Fruit fly (Drosophila melanogaster): ENCODE measurements around the gene Naa40.

The Naa40 gene

DNA sequence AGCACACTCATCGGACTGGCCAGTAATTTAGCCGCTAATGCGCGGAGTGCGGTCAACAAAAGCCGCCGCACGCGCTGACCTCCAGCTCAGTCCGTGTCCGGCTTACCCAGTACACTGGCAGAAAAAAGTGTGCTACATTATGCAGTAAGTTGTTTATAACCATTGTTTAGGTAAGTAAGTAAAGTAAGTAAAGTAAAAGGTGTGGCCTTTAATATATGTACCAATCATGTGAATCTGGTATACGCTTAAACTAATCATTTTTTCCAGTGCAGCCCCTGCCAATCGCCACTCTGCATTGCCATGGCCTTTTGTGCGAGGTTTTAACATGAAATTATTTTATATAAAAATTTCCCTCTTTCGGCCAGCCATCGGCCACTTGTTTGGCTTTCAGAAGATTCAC is 13.3 kb downstream of the Naa40 start (continued):
- TF ChIP-seq CG34422 (GFP tag; IDR thresholded peaks at IDR 0.05) (0 out of 3 replicates have a peak, but pooled peaks have one; percentile 30), Gug (GFP tag; IDR thresholded peaks at IDR 0.05) (no peak), CG4820 (GFP tag; optimal IDR thresholded peaks at IDR 0.05) (no peak), CoRest (tag; optimal IDR thresholded peaks at IDR 0.05) (no peak), Scr (GFP tag; IDR thresholded peaks at IDR 0.05; ENCODE audit: partially characterized antibody) (no peak), shn (GFP tag; optimal IDR thresholded peaks at IDR 0.05) (no peak), jumu (GFP tag; optimal IDR thresholded peaks at IDR 0.05) (no peak), CG13296 (GFP tag; optimal IDR thresholded peaks at IDR 0.05) (no peak), CG42726 (GFP tag; IDR thresholded peaks at IDR 0.05; ENCODE audit: partially characterized antibody) (no peak), schlank (tag; optimal IDR thresholded peaks at IDR 0.05) (no peak), CG18011 (GFP tag; optimal IDR thresholded peaks at IDR 0.05) (no peak), CG9215 (GFP tag; IDR thresholded peaks at IDR 0.05) (no peak), salm (tag; optimal IDR thresholded peaks at IDR 0.05) (no peak), danr (GFP tag; IDR thresholded peaks at IDR 0.05) (no peak), Trl (optimal IDR thresholded peaks at IDR 0.05) (no peak), Trl (GFP tag; optimal IDR thresholded peaks at IDR 0.05) (no peak), CG11247 (GFP tag; IDR thresholded peaks at IDR 0.05) (no peak), Awh (GFP tag; IDR thresholded peaks at IDR 0.05) (no peak), Rx (GFP tag; IDR thresholded peaks at IDR 0.05) (no peak), CG15011 (GFP tag; optimal IDR thresholded peaks at IDR 0.05) (no peak), bigmax (GFP tag; optimal IDR thresholded peaks at IDR 0.05) (no peak), CG30403 (GFP tag; optimal IDR thresholded peaks at IDR 0.05) (no peak), dysf (GFP tag; IDR thresholded peaks at IDR 0.05) (0 out of 3 replicates have a peak, but pooled peaks have one; percentile 41), CG18476 (GFP tag; optimal IDR thresholded peaks at IDR 0.05) (no peak), H15 (GFP tag; IDR thresholded peaks at IDR 0.05) (no peak), Med (GFP tag) (peak; percentile 53), CG32772 (GFP tag; IDR thresholded peaks at IDR 0.05) (no peak), CG1602 (GFP tag; optimal IDR thresholded peaks at IDR 0.05) (no peak), grn (GFP tag; optimal IDR thresholded peaks at IDR 0.05) (no peak), MTF-1 (GFP tag; optimal IDR thresholded peaks at IDR 0.05; ENCODE audit: borderline replicate concordance) (no peak), inv (GFP tag; IDR thresholded peaks at IDR 0.05; ENCODE audit: partially characterized antibody) (no peak), onecut (GFP tag; IDR thresholded peaks at IDR 0.05) (no peak), ken (GFP tag; IDR thresholded peaks at IDR 0.05) (no peak), Kr (GFP tag; optimal IDR thresholded peaks at IDR 0.05) (no peak), en (GFP tag; optimal IDR thresholded peaks at IDR 0.05) (no peak), sima (GFP tag; optimal IDR thresholded peaks at IDR 0.05) (no peak), CG11398 (GFP tag; optimal IDR thresholded peaks at IDR 0.05) (no peak), CG12391 (tag; optimal IDR thresholded peaks at IDR 0.05) (peak; percentile 8), ase (GFP tag; IDR thresholded peaks at IDR 0.05) (no peak), NK7.1 (GFP tag; optimal IDR thresholded peaks at IDR 0.05) (no peak), CG10654 (GFP tag; optimal IDR thresholded peaks at IDR 0.05) (no peak), CG31388 (GFP tag; optimal IDR thresholded peaks at IDR 0.05) (no peak), gt (GFP tag; IDR thresholded peaks at IDR 0.05) (no peak), Nf-YA (GFP tag; IDR thresholded peaks at IDR 0.05) (no peak), Nf-YB (GFP tag; optimal IDR thresholded peaks at IDR 0.05) (no peak), Dek (tag; optimal IDR thresholded peaks at IDR 0.05) (no peak), tx (GFP tag; optimal IDR thresholded peaks at IDR 0.05) (no peak), CG13123 (GFP tag; optimal IDR thresholded peaks at IDR 0.05) (no peak), Ptx1 (GFP tag; IDR thresholded peaks at IDR 0.05) (peak; percentile 33; the same call in 1 of the 2 replicates), Ada2b (GFP tag; IDR thresholded peaks at IDR 0.05) (0 out of 2 replicates have a peak, but pooled peaks have one; percentile 15), Bdp1 (GFP tag; optimal IDR thresholded peaks at IDR 0.05) (no peak), her (GFP tag; optimal IDR thresholded peaks at IDR 0.05) (no peak), CG5245 (GFP tag; optimal IDR thresholded peaks at IDR 0.05) (no peak)
